Fruit fly (Drosophila melanogaster): ENCODE data around the gene CG42366.
A peak's percentile ranks its signal among the peaks of the same experiment; 100 is the strongest.

The CG42366 gene

dm6 chr2L:9924765-9925164, at the start of gene CG42366, which contains the start of gene TbCMF46:
CG42366 (plus strand) TSS chr2L:9925161.
TbCMF46 (minus strand) TSS chr2L:9924865.
- TF ChIP-seq D1 (tag; optimal IDR thresholded peaks at IDR 0.05) (no peak), CG34367 (tag; optimal IDR thresholded peaks at IDR 0.05) (no peak), CG8159 (tag; optimal IDR thresholded peaks at IDR 0.05) (no peak), EcR (GFP tag; optimal IDR thresholded peaks at IDR 0.05) (no peak), CG12605 (GFP tag; IDR thresholded peaks at IDR 0.05) (no peak), CG13204 (GFP tag; optimal IDR thresholded peaks at IDR 0.05) (no peak), CG14655 (GFP tag; optimal IDR thresholded peaks at IDR 0.05) (no peak), CG10348 (GFP tag; IDR thresholded peaks at IDR 0.05) (no peak), CG9948 (tag; optimal IDR thresholded peaks at IDR 0.05) (no peak), fd96Ca (GFP tag; IDR thresholded peaks at IDR 0.05) (no peak), CG4496 (GFP tag; IDR thresholded peaks at IDR 0.05) (no peak), Snoo (tag; optimal IDR thresholded peaks at IDR 0.05) (no peak)

- TF ChIP-seq CG34367 (tag; optimal IDR thresholded peaks at IDR 0.05) (no peak), EcR (GFP tag; optimal IDR thresholded peaks at IDR 0.05) (no peak), CG13204 (GFP tag; optimal IDR thresholded peaks at IDR 0.05) (no peak), D1 (tag; optimal IDR thresholded peaks at IDR 0.05) (no peak), fd96Ca (GFP tag; IDR thresholded peaks at IDR 0.05) (no peak), Snoo (tag; optimal IDR thresholded peaks at IDR 0.05) (no peak), CG12605 (GFP tag; IDR thresholded peaks at IDR 0.05) (no peak), CG8159 (tag; optimal IDR thresholded peaks at IDR 0.05) (no peak), CG10348 (GFP tag; IDR thresholded peaks at IDR 0.05) (no peak), CG9948 (tag; optimal IDR thresholded peaks at IDR 0.05) (no peak), rn (GFP tag; IDR thresholded peaks at IDR 0.05) (no peak), CG8301 (tag; optimal IDR thresholded peaks at IDR 0.05) (no peak), CG15710 (tag; optimal IDR thresholded peaks at IDR 0.05) (no peak), Ets98B (GFP tag; IDR thresholded peaks at IDR 0.05) (no peak), Pif1B (GFP tag; optimal IDR thresholded peaks at IDR 0.05) (no peak), CG32121 (GFP tag; IDR thresholded peaks at IDR 0.05) (no peak), CG17806 (tag; optimal IDR thresholded peaks at IDR 0.05) (no peak), gl (tag; optimal IDR thresholded peaks at IDR 0.05) (no peak)
Measured at dm6 chr2L:9882393-9882971, 42.5 kb upstream of the CG42366 start.

DNA sequence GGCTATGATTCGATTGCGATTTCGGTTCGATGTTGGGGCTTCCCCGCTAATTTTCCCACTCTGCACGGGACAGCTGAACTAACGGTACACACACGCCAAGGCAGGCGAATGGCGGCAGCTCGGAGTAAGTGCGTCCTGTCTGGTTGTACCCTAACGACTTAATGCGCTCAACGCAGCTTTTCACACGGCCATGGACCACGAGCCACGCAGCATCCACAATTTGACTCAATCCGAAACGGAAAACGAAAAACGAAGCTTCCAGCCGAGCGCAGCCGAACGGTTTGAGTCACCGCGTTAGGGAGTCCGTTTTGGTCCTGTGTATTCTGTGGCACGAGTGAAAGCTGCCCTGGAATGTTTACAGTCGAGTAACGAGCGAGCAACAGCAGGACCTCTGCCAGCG, 38.9 kb upstream of the CG42366 start, which contains the start of gene nAChRalpha6:
nAChRalpha6 (minus strand) TSS at position 165 of the 400 bp plus-strand sequence.
- TF ChIP-seq CG34367 (tag; optimal IDR thresholded peaks at IDR 0.05) = no peak
- no peak for TF ChIP-seq CG13204 (GFP tag; optimal IDR thresholded peaks at IDR 0.05)
- no peak for TF ChIP-seq Snoo (tag; optimal IDR thresholded peaks at IDR 0.05)
- TF ChIP-seq CG17806 (tag; optimal IDR thresholded peaks at IDR 0.05) = no peak

DNA sequence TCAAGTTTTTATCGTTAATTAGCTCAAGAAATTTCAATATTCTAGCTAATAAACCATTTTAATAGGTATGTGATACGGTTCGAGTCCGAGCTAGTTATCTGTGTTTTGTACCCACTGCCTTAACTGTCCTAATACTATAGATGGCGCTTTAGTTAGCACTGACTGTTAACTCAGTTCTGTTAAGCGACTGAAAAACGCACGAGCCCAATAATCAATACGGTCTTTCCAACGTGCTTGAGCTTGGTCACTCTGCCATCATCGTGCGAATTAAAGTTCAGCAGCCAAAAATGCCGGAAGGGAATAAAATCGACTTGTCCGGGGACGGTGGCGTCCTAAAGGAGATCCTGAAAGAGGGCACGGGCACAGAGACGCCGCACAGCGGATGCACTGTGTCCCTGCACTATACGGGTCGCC, 37.1 kb upstream of the CG42366 start, which contains the start of gene Fkbp59:
Fkbp59 (plus strand) TSS at position 150 of the 414 bp plus-strand sequence.
- TF ChIP-seq CG4496 (GFP tag; IDR thresholded peaks at IDR 0.05) (peak; percentile 41; the same call in 1 of the 3 replicates), Pif1B (GFP tag; optimal IDR thresholded peaks at IDR 0.05) (no peak)

DNA sequence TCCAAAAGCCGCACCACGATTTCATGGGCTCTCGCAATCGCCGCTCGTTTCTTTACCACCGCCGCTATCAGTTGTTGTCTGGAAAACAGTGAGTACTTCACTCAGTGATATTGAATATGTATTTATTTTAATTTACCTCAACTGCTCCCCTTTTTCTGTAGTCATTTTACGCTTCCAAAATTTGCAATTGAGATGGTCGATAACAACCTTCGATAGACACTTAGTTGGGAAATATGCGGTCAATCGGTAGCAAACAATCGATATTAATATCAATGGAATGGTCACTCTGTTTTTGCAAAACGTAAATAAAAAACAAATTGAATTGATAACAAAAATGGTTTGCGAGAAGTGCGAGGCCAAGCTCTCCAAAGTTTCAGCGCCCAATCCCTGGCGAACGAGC, 34.4 kb upstream of the CG42366 start, which contains the start of the genes CG34183 and CG4537:
CG34183 (minus strand) TSS at position 197 of the 400 bp plus-strand sequence.
CG4537 (plus strand) TSS at position 310 of the 400 bp plus-strand sequence.
- TF ChIP-seq Pif1B (GFP tag; optimal IDR thresholded peaks at IDR 0.05) (no peak), CG9948 (tag; optimal IDR thresholded peaks at IDR 0.05) (no peak), fd96Ca (GFP tag; IDR thresholded peaks at IDR 0.05) (no peak), CG32121 (GFP tag; IDR thresholded peaks at IDR 0.05) (no peak), rn (GFP tag; IDR thresholded peaks at IDR 0.05) (no peak), CG10348 (GFP tag; IDR thresholded peaks at IDR 0.05) (no peak), gl (tag; optimal IDR thresholded peaks at IDR 0.05) (no peak), CG13204 (GFP tag; optimal IDR thresholded peaks at IDR 0.05) (no peak), CG4496 (GFP tag; IDR thresholded peaks at IDR 0.05) (no peak), CG34367 (tag; optimal IDR thresholded peaks at IDR 0.05) (no peak)

DNA sequence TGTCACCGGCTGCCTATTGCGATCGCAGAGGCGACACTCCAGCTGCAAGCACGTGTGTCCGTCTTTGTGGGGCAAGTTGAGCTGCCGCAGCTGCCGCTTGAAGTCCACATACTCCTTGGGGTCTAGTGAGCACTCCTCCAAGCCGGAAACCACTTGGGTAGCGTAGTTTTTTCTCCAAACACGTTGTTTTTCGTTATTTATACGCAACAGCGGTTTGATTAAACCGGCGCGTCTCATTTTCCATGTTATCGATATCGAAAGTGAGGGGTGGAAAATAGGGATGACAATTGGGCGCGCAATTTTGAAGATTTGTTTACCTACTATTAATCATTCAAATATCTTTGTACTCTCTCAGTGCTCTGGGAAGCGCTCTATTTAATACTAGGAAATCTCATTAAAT, 31.8 kb upstream of the CG42366 start, which contains the start of gene mtDNA-helicase:
mtDNA-helicase (minus strand) TSS at position 264 of the 400 bp plus-strand sequence.
- TF ChIP-seq CG4496 (GFP tag; IDR thresholded peaks at IDR 0.05) = no peak
- TF ChIP-seq CG17806 (tag; optimal IDR thresholded peaks at IDR 0.05) = no peak
- no peak for TF ChIP-seq CG9948 (tag; optimal IDR thresholded peaks at IDR 0.05)
- no peak for TF ChIP-seq CG32121 (GFP tag; IDR thresholded peaks at IDR 0.05)
- TF ChIP-seq EcR (GFP tag; optimal IDR thresholded peaks at IDR 0.05) = no peak
- no peak for TF ChIP-seq CG8159 (tag; optimal IDR thresholded peaks at IDR 0.05)
- TF ChIP-seq CG10348 (GFP tag; IDR thresholded peaks at IDR 0.05) = no peak
- no peak for TF ChIP-seq Pif1B (GFP tag; optimal IDR thresholded peaks at IDR 0.05)

dm6 chr2L:9894193-9894592, 30.8 kb upstream of the CG42366 start:
- TF ChIP-seq CG8159 (tag; optimal IDR thresholded peaks at IDR 0.05) (no peak), CG15710 (tag; optimal IDR thresholded peaks at IDR 0.05) (no peak), Ets98B (GFP tag; IDR thresholded peaks at IDR 0.05) (no peak), gl (tag; optimal IDR thresholded peaks at IDR 0.05) (no peak), Snoo (tag; optimal IDR thresholded peaks at IDR 0.05) (no peak), fd96Ca (GFP tag; IDR thresholded peaks at IDR 0.05) (no peak), CG12605 (GFP tag; IDR thresholded peaks at IDR 0.05) (no peak)

Data from whole organism, pupa.